Fruit fly (Drosophila melanogaster) whole organism, embryonic: ENCODE data around the gene CG33796.

Source experiments
- Abd-B ChIP-seq: fragments of 200-800 bp; sonication (Bioruptor generic); optimal IDR thresholded peaks from 2 replicates; lab custom pipeline; 2018; ENCODE audit warnings: missing biosample characterization, mild to moderate bottlenecking, missing genetic modification characterization, moderate library complexity
- Aef1 ChIP-seq: fragments of 200-800 bp; sonication (Bioruptor generic); IDR thresholded peaks from 3 replicates; pipeline ENCODE4 v1.3.6; 2022; ENCODE audit warnings: missing biosample characterization, missing genetic modification characterization
- CG10147 ChIP-seq: fragments of 200-800 bp; sonication (Bioruptor generic); optimal IDR thresholded peaks from 2 replicates; lab custom pipeline; 2019; ENCODE audit warnings: missing biosample characterization, mild to moderate bottlenecking, missing genetic modification characterization, moderate library complexity
- CG10209 ChIP-seq: fragments of 200-800 bp; sonication (Bioruptor generic); optimal IDR thresholded peaks from 3 replicates; lab custom pipeline; 2017; ENCODE audit warnings: missing biosample characterization, mild to moderate bottlenecking, missing genetic modification characterization, missing genetic modification reagents
- CG12219 ChIP-seq: fragments of 200-800 bp; sonication (Bioruptor generic); optimal IDR thresholded peaks from 3 replicates; lab custom pipeline; 2018; ENCODE audit warnings: missing biosample characterization, mild to moderate bottlenecking, missing genetic modification characterization
- CG1233 ChIP-seq: fragments of 200-800 bp; sonication (Bioruptor generic); optimal IDR thresholded peaks from 4 replicates; lab custom pipeline; 2018; ENCODE audit warnings: missing biosample characterization, mild to moderate bottlenecking, missing genetic modification characterization
- CG12391 ChIP-seq: fragments of 200-800 bp; sonication (Bioruptor generic); optimal IDR thresholded peaks from 3 replicates; lab custom pipeline; 2018; ENCODE audit warnings: missing biosample characterization, mild to moderate bottlenecking, missing genetic modification characterization, moderate library complexity
- CG12744 ChIP-seq: fragments of 200-800 bp; sonication (Bioruptor generic); optimal IDR thresholded peaks from 2 replicates; lab custom pipeline; 2016; ENCODE audit warnings: missing biosample characterization, missing genetic modification characterization
- CG13624 ChIP-seq: fragments of 200-800 bp; sonication (Bioruptor generic); optimal IDR thresholded peaks from 2 replicates; lab custom pipeline; 2016; ENCODE audit warnings: missing biosample characterization, missing genetic modification characterization
- CG13894 ChIP-seq: fragments of 200-800 bp; sonication (Bioruptor generic); optimal IDR thresholded peaks from 3 replicates; lab custom pipeline; 2018; ENCODE audit warnings: missing biosample characterization, mild to moderate bottlenecking, missing genetic modification characterization, moderate library complexity
- CG15601 ChIP-seq: fragments of 200-800 bp; sonication (Bioruptor generic); optimal IDR thresholded peaks from 3 replicates; lab custom pipeline; 2019; ENCODE audit warnings: missing biosample characterization, mild to moderate bottlenecking, missing genetic modification characterization, moderate library complexity
- CG16863 ChIP-seq: fragments of 200-800 bp; sonication (Bioruptor generic); optimal IDR thresholded peaks from 3 replicates; lab custom pipeline; 2016; ENCODE audit warnings: missing biosample characterization, missing genetic modification characterization
- CG2875 ChIP-seq: fragments of 200-800 bp; sonication (Bioruptor generic); optimal IDR thresholded peaks from 2 replicates; lab custom pipeline; 2017; ENCODE audit warnings: missing biosample characterization, mild to moderate bottlenecking, missing genetic modification characterization, missing genetic modification reagents
- CG33557 ChIP-seq: fragments of 200-800 bp; sonication (Bioruptor generic); optimal IDR thresholded peaks from 2 replicates; lab custom pipeline; 2019; ENCODE audit warnings: missing biosample characterization, mild to moderate bottlenecking, missing genetic modification characterization, moderate library complexity
- CG3407 ChIP-seq: fragments of 200-800 bp; sonication (Bioruptor generic); optimal IDR thresholded peaks from 2 replicates; lab custom pipeline; 2018; ENCODE audit warnings: missing biosample characterization, mild to moderate bottlenecking, missing genetic modification characterization
- CG3995 ChIP-seq: fragments of 200-800 bp; sonication (Bioruptor generic); optimal IDR thresholded peaks from 3 replicates; lab custom pipeline; 2016; ENCODE audit warnings: missing biosample characterization, missing genetic modification characterization
- CG4282 ChIP-seq: fragments of 200-800 bp; sonication (Bioruptor generic); optimal IDR thresholded peaks from 2 replicates; lab custom pipeline; 2016; ENCODE audit warnings: missing biosample characterization, missing genetic modification characterization
- CG4424 ChIP-seq: fragments of 200-800 bp; sonication (Bioruptor generic); optimal IDR thresholded peaks from 3 replicates; lab custom pipeline; 2016; ENCODE audit warnings: missing biosample characterization, missing genetic modification characterization
- Camta ChIP-seq: fragments of 200-800 bp; sonication (Bioruptor generic); optimal IDR thresholded peaks from 2 replicates; lab custom pipeline; 2016; ENCODE audit warnings: missing biosample characterization, missing genetic modification characterization
- CoRest ChIP-seq: fragments of 200-800 bp; sonication (Bioruptor generic); optimal IDR thresholded peaks from 3 replicates; lab custom pipeline; 2018; ENCODE audit warnings: missing biosample characterization, mild to moderate bottlenecking, missing genetic modification characterization, moderate library complexity
- D19A ChIP-seq: fragments of 200-800 bp; optimal IDR thresholded peaks from 3 replicates; lab custom pipeline; 2019; ENCODE audit warnings: missing biosample characterization, mild to moderate bottlenecking, missing genetic modification characterization, moderate library complexity
- D19B ChIP-seq: fragments of 200-800 bp; sonication (Bioruptor generic); optimal IDR thresholded peaks from 2 replicates; lab custom pipeline; 2017; ENCODE audit warnings: missing biosample characterization, mild to moderate bottlenecking, missing genetic modification characterization
- Eip74EF ChIP-seq, 2 experiments: fragments of 200-800 bp in 1 of 2; fragments of >200 bp in 1 of 2; sonication (Bioruptor generic) in 1 of 2; optimal IDR thresholded peaks; 2 replicates each; lab custom pipeline; 2017 to 2019; ENCODE audit warnings: missing biosample characterization in 2 of 2, missing genetic modification characterization in 2 of 2, mild to moderate bottlenecking in 1 of 2, moderate library complexity in 1 of 2
- GATAe ChIP-seq: fragments of 200-800 bp; sonication (Bioruptor generic); conservative IDR thresholded peaks from 2 replicates; pipeline ENCODE4 v1.3.6; 2022; ENCODE audit warnings: missing biosample characterization, missing genetic modification characterization
- Hmr ChIP-seq: fragments of 200-800 bp; sonication (Bioruptor generic); optimal IDR thresholded peaks from 3 replicates; lab custom pipeline; 2017; ENCODE audit warnings: mild to moderate bottlenecking, missing biosample characterization, missing genetic modification reagents, missing genetic modification characterization
- Hmx ChIP-seq: fragments of 200-800 bp; sonication (Bioruptor generic); optimal IDR thresholded peaks from 2 replicates; lab custom pipeline; 2016; ENCODE audit warnings: missing biosample characterization, missing genetic modification characterization
- MBD-R2 ChIP-seq: fragments of 200-800 bp; sonication (Bioruptor generic); IDR thresholded peaks from 2 replicates; pipeline ENCODE4 v1.3.6; 2022; ENCODE audit warnings: missing biosample characterization, missing genetic modification characterization
- Med ChIP-seq: fragments of 200-800 bp; sonication (Bioruptor generic); peaks from one replicate; lab custom pipeline; 2016; ENCODE audit warnings: missing biosample characterization, missing genetic modification characterization, mild to moderate bottlenecking, inconsistent platforms, moderate library complexity
- NC2β ChIP-seq: fragments of 200-800 bp; sonication (Bioruptor generic); optimal IDR thresholded peaks from 2 replicates; lab custom pipeline; 2016; ENCODE audit warnings: missing biosample characterization, missing genetic modification characterization
- Opbp ChIP-seq: fragments of 200-800 bp; sonication (Bioruptor generic); IDR thresholded peaks from 3 replicates; pipeline ENCODE4 v1.3.6; 2022; ENCODE audit warnings: missing biosample characterization, missing genetic modification characterization; ENCODE audit not compliant: partially characterized antibody
- Rx ChIP-seq: fragments of 200-800 bp; sonication (Bioruptor generic); IDR thresholded peaks from 2 replicates; pipeline ENCODE4 v1.3.6; 2022; ENCODE audit warnings: missing biosample characterization, missing genetic modification characterization
- Side ChIP-seq: fragments of 200-800 bp; sonication (Bioruptor generic); optimal IDR thresholded peaks from 2 replicates; lab custom pipeline; 2016; ENCODE audit warnings: missing biosample characterization, missing genetic modification characterization
- Taf1 ChIP-seq: fragments of 200-800 bp; sonication (Bioruptor generic); IDR thresholded peaks from 2 replicates; pipeline ENCODE4 v1.3.6; 2022; ENCODE audit warnings: missing biosample characterization, missing genetic modification characterization
- Xrp1 ChIP-seq: fragments of 200-800 bp; sonication (Bioruptor generic); IDR thresholded peaks from 2 replicates; pipeline ENCODE4 v1.3.6; 2022; ENCODE audit warnings: missing biosample characterization, missing genetic modification characterization
- al ChIP-seq: fragments of 200-800 bp; sonication (Bioruptor generic); IDR thresholded peaks from 2 replicates; pipeline ENCODE4 v1.3.6; 2022; ENCODE audit warnings: missing biosample characterization, missing genetic modification characterization
- bigmax ChIP-seq: fragments of 200-800 bp; sonication (Bioruptor generic); optimal IDR thresholded peaks from 2 replicates; lab custom pipeline; 2018; ENCODE audit warnings: missing biosample characterization, mild to moderate bottlenecking, missing genetic modification characterization
- cg ChIP-seq: fragments of 200-800 bp; sonication (Bioruptor generic); optimal IDR thresholded peaks from 3 replicates; lab custom pipeline; 2019; ENCODE audit warnings: missing biosample characterization, mild to moderate bottlenecking, missing genetic modification characterization, moderate library complexity
- chn ChIP-seq: fragments of 200-800 bp; sonication (Bioruptor generic); optimal IDR thresholded peaks from 2 replicates; lab custom pipeline; 2016; ENCODE audit warnings: missing biosample characterization, missing genetic modification characterization
- ftz-f1 ChIP-seq: fragments of 200-800 bp; sonication (Bioruptor generic); optimal IDR thresholded peaks from 2 replicates; lab custom pipeline; 2016; ENCODE audit warnings: missing biosample characterization, missing genetic modification characterization
- gro ChIP-seq: fragments of 200-800 bp; sonication (Bioruptor generic); optimal IDR thresholded peaks from 2 replicates; lab custom pipeline; 2016; ENCODE audit warnings: missing biosample characterization, missing genetic modification characterization
- hkb ChIP-seq, 2 experiments: fragments of 200-800 bp in 1 of 2; fragments of >200 bp in 1 of 2; sonication (Bioruptor generic) in 1 of 2; IDR thresholded peaks in 1 of 2; optimal IDR thresholded peaks in 1 of 2; 2 replicates each; pipeline versions ENCODE4 v1.3.6 to Lab custom; 2017 to 2022; ENCODE audit warnings: missing biosample characterization in 1 of 2, missing genetic modification characterization in 1 of 2
- lilli ChIP-seq: fragments of 200-800 bp; sonication (Bioruptor generic); optimal IDR thresholded peaks from 3 replicates; lab custom pipeline; 2016; ENCODE audit warnings: missing biosample characterization, missing genetic modification characterization
- mam ChIP-seq: fragments of 200-800 bp; sonication (Bioruptor generic); optimal IDR thresholded peaks from 3 replicates; lab custom pipeline; 2016; ENCODE audit warnings: missing biosample characterization, missing genetic modification characterization
- phol ChIP-seq: fragments of 200-800 bp; sonication (Bioruptor generic); optimal IDR thresholded peaks from 3 replicates; lab custom pipeline; 2018; ENCODE audit warnings: missing biosample characterization, mild to moderate bottlenecking, missing genetic modification characterization, moderate library complexity
- pros ChIP-seq: fragments of 200-800 bp; sonication (Bioruptor generic); optimal IDR thresholded peaks from 3 replicates; lab custom pipeline; 2019; ENCODE audit warnings: missing biosample characterization, mild to moderate bottlenecking, missing genetic modification characterization, moderate library complexity
- psq ChIP-seq: fragments of 200-800 bp; sonication (Bioruptor generic); optimal IDR thresholded peaks from 2 replicates; lab custom pipeline; 2017; ENCODE audit warnings: missing biosample characterization, missing genetic modification characterization
- seq ChIP-seq: fragments of 200-800 bp; sonication (Bioruptor generic); IDR thresholded peaks from 2 replicates; pipeline ENCODE4 v1.3.6; 2022; ENCODE audit warnings: missing biosample characterization, missing genetic modification characterization
- slbo ChIP-seq: fragments of 200-800 bp; sonication (Bioruptor generic); IDR thresholded peaks from 2 replicates; pipeline ENCODE4 v1.3.6; 2022; ENCODE audit warnings: missing biosample characterization, missing genetic modification characterization
- tin ChIP-seq: fragments of 200-800 bp; sonication (Bioruptor generic); optimal IDR thresholded peaks from 3 replicates; lab custom pipeline; 2016; ENCODE audit warnings: missing biosample characterization, missing genetic modification characterization
- unc-4 ChIP-seq: fragments of 200-800 bp; sonication (Bioruptor generic); IDR thresholded peaks from 2 replicates; pipeline ENCODE4 v1.3.6; 2022; ENCODE audit warnings: missing biosample characterization, missing genetic modification characterization; ENCODE audit not compliant: partially characterized antibody

CG33796 gene

dm6 chr3L:16202550-16202949 lies 32.6 kb upstream of the CG33796 start (continued):
- TF ChIP-seq Abd-B (GFP tag; lab: Kevin White, UChicago) (peak; percentile 48), CG12744 (GFP tag; lab: Kevin White, UChicago) (no peak), CG13624 (GFP tag; lab: Kevin White, UChicago) (no peak), mam (peak; percentile 39), Side (GFP tag; lab: Kevin White, UChicago) (peak; percentile 10), Xrp1 (GFP tag; lab: Robert Waterston, UW) (no peak), CG12391 (tag; lab: Kevin White, UChicago) (peak; percentile 18), psq (GFP tag; lab: Kevin White, UChicago) (no peak), CG33557 (no peak), CG15601 (tag; lab: Kevin White, UChicago) (no peak), GATAe (GFP tag; lab: Robert Waterston, UW) (no peak), MBD-R2 (GFP tag; lab: Robert Waterston, UW) (0 out of 2 replicates have a peak, but pooled peaks have one; percentile 14), Aef1 (GFP tag; lab: Robert Waterston, UW) (0 out of 3 replicates have a peak, but pooled peaks have one; percentile 25), CoRest (tag; lab: Kevin White, UChicago) (peak; percentile 51), pros (no peak), Hmr (peak; percentile 52), seq (GFP tag; lab: Robert Waterston, UW) (peak; percentile 41; the same call in 1 of the 2 replicates), CG2875 (GFP tag; lab: Kevin White, UChicago) (no peak), unc-4 (no peak), D19B (peak; percentile 40), Taf1 (peak; percentile 7; the same call in 1 of the 2 replicates), CG1233 (GFP tag; lab: Kevin White, UChicago) (peak; percentile 13), CG12219 (GFP tag; lab: Kevin White, UChicago) (peak; percentile 13), CG4424 (no peak), Med (GFP tag; lab: Kevin White, UChicago) (peak; percentile 62), CG10147 (GFP tag; lab: Kevin White, UChicago) (peak; percentile 45), Camta (GFP tag; lab: Kevin White, UChicago) (no peak), CG16863 (GFP tag; lab: Kevin White, UChicago) (no peak), tin (peak; percentile 1), CG4282 (no peak), hkb (optimal IDR thresholded peaks at IDR 0.05; lab: Kevin White, UChicago) (no peak), hkb (GFP tag; IDR thresholded peaks at IDR 0.05; lab: Robert Waterston, UW) (no peak), chn (GFP tag; lab: Kevin White, UChicago) (no peak), Opbp (GFP tag; lab: Robert Waterston, UW) (no peak), D19A (no peak), Eip74EF (GFP tag; optimal IDR thresholded peaks at IDR 0.05; lab: Kevin White, UChicago) (peak in 1 of 2 experiments; percentile 6), CG13894 (no peak), phol (tag; lab: Kevin White, UChicago) (peak; percentile 51), cg (GFP tag; lab: Kevin White, UChicago) (no peak), Rx (GFP tag; lab: Robert Waterston, UW) (no peak), Hmx (GFP tag; lab: Kevin White, UChicago) (no peak), CG3995 (no peak), NC2β (GFP tag; lab: Kevin White, UChicago) (no peak), bigmax (GFP tag; lab: Kevin White, UChicago) (no peak), gro (GFP tag; lab: Kevin White, UChicago) (peak; percentile 3), al (GFP tag; lab: Robert Waterston, UW) (0 out of 2 replicates have a peak, but pooled peaks have one; percentile 29), slbo (GFP tag; lab: Robert Waterston, UW) (no peak; the same call in 1 of the 2 replicates), CG10209 (GFP tag; lab: Kevin White, UChicago) (peak; percentile 32), lilli (GFP tag; lab: Kevin White, UChicago) (peak; percentile 39), ftz-f1 (GFP tag; lab: Kevin White, UChicago) (no peak), CG3407 (GFP tag; lab: Kevin White, UChicago) (no peak)
